Fruit fly (Drosophila melanogaster): ENCODE results near the gene CG32687.

The CG32687 gene

DNA sequence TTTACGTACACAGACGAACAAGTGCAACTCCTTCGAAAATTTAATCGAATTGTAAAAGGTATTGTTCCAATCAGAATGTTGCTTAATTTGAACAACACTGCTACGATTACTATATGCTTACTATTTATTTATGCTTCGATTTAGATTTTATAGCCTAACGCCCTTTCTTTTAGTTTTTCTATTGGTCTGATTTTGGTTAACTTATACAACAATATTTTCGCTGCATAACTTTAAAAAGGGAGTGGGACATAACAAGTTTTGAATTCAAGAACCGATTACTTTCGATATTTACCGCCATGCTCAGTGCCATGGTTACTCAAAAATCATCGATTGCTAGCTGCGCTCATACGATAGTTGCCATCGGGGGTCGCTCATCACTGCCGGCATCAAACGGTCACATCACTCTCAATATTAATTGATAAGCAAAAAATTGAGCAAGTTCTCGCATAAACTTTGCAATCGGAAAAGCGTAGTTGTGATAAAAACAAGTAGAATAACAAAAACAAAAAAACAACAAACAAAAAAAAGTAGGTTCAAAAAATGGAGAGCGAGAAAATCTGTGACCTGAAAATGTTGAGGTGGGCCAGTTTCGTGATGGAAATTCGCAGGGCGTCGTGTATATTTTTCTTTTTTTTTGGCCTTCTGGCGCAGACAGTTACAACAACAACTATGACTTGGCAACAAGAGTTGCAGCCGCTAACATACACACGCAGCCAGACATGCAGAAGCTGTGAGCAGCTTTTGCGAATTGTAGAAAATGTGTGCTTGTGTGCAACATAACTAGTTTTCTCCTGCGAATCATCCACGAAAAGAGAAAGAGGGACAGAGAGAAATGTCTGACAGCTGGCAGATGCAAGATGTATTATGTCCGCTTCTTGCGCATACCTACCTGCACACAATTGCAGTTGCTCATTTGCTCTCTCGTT lies 8.3 kb downstream of the CG32687 start, which contains the start of the genes CG2887 and PPP4R2r:
TSS of gene CG2887 (minus strand) at position 51 of the 926 bp plus-strand sequence.
TSS of gene PPP4R2r (plus strand) at position 396 of the 926 bp plus-strand sequence.
- TF ChIP-seq CG15336 (GFP tag; IDR thresholded peaks at IDR 0.05): peak; percentile 49; the same call in 1 of the 2 replicates
- peak in 1 of 2 experiments; percentile 55 for TF ChIP-seq ss (GFP tag; optimal IDR thresholded peaks at IDR 0.05)
- peak; percentile 53 for TF ChIP-seq svp (GFP tag)
- TF ChIP-seq CG9139 (GFP tag; optimal IDR thresholded peaks at IDR 0.05): no peak
- TF ChIP-seq salr (GFP tag; optimal IDR thresholded peaks at IDR 0.05): peak in 1 of 2 experiments; percentile 8
- TF ChIP-seq CG6854 (GFP tag; optimal IDR thresholded peaks at IDR 0.05): peak; percentile 28
- peak; percentile 54; the same call in 2 of the 3 replicates for TF ChIP-seq CG8119 (GFP tag; IDR thresholded peaks at IDR 0.05)
- no peak for TF ChIP-seq Sox14 (GFP tag; optimal IDR thresholded peaks at IDR 0.05)
- TF ChIP-seq CG4318 (GFP tag; optimal IDR thresholded peaks at IDR 0.05): no peak
- no peak for TF ChIP-seq Ets96B (tag; optimal IDR thresholded peaks at IDR 0.05)
- TF ChIP-seq dsx (GFP tag; optimal IDR thresholded peaks at IDR 0.05; ENCODE audit: poor library complexity, severe bottlenecking): peak; percentile 43
- peak; percentile 47 for TF ChIP-seq CG6276 (GFP tag; optimal IDR thresholded peaks at IDR 0.05)
- no peak for TF ChIP-seq topi (GFP tag; optimal IDR thresholded peaks at IDR 0.05)
- 0 out of 3 replicates have a peak, but pooled peaks have one; percentile 6 for TF ChIP-seq CG6163 (GFP tag; IDR thresholded peaks at IDR 0.05)
- peak; percentile 76 for TF ChIP-seq Eip78C (GFP tag)
- peak; percentile 20 for TF ChIP-seq net (GFP tag; optimal IDR thresholded peaks at IDR 0.05)
- peak; percentile 2 for TF ChIP-seq Eip75B (GFP tag; optimal IDR thresholded peaks at IDR 0.05)
- peak; percentile 10 for TF ChIP-seq esn (GFP tag; optimal IDR thresholded peaks at IDR 0.05)
- no peak for TF ChIP-seq Gug (GFP tag; IDR thresholded peaks at IDR 0.05)
- no peak for TF ChIP-seq eg (GFP tag; IDR thresholded peaks at IDR 0.05)
- no peak for TF ChIP-seq CG11294 (GFP tag; IDR thresholded peaks at IDR 0.05)
- peak; percentile 27 for TF ChIP-seq CG6808 (GFP tag; optimal IDR thresholded peaks at IDR 0.05)
- peak; percentile 3 for TF ChIP-seq achi (GFP tag; optimal IDR thresholded peaks at IDR 0.05)
- no peak for TF ChIP-seq cyc (GFP tag; optimal IDR thresholded peaks at IDR 0.05)
- no peak for TF ChIP-seq CG11762 (GFP tag; optimal IDR thresholded peaks at IDR 0.05; ENCODE audit: insufficient read depth)
- TF ChIP-seq Lpt (GFP tag; optimal IDR thresholded peaks at IDR 0.05): peak; percentile 30
- no peak for TF ChIP-seq lz (GFP tag; optimal IDR thresholded peaks at IDR 0.05)

- peak; percentile 52 for TF ChIP-seq Eip78C (GFP tag)
- TF ChIP-seq Met (GFP tag; optimal IDR thresholded peaks at IDR 0.05): no peak
- TF ChIP-seq esn (GFP tag; optimal IDR thresholded peaks at IDR 0.05): peak; percentile 22
- TF ChIP-seq CG10631 (GFP tag; optimal IDR thresholded peaks at IDR 0.05): peak; percentile 11
- TF ChIP-seq salr (GFP tag; optimal IDR thresholded peaks at IDR 0.05): no peak
- no peak for TF ChIP-seq CG15336 (GFP tag; IDR thresholded peaks at IDR 0.05)
- no peak for TF ChIP-seq CG8319 (GFP tag; optimal IDR thresholded peaks at IDR 0.05)
- TF ChIP-seq svp (GFP tag): peak; percentile 76
- TF ChIP-seq cyc (GFP tag; optimal IDR thresholded peaks at IDR 0.05): peak; percentile 28
- peak; percentile 19 for TF ChIP-seq CG31627 (GFP tag; optimal IDR thresholded peaks at IDR 0.05)
- TF ChIP-seq Hr39 (GFP tag; optimal IDR thresholded peaks at IDR 0.05): peak; percentile 18
- no peak for TF ChIP-seq Sox102F (GFP tag; optimal IDR thresholded peaks at IDR 0.05)
- no peak for TF ChIP-seq dsx (GFP tag; optimal IDR thresholded peaks at IDR 0.05; ENCODE audit: poor library complexity, severe bottlenecking)
Measured at dm6 chrX:10474625-10475024, 12.4 kb downstream of the CG32687 start, which contains the start of gene nocte. Gene nocte, minus strand, starts transcription at chrX:10474675.

DNA sequence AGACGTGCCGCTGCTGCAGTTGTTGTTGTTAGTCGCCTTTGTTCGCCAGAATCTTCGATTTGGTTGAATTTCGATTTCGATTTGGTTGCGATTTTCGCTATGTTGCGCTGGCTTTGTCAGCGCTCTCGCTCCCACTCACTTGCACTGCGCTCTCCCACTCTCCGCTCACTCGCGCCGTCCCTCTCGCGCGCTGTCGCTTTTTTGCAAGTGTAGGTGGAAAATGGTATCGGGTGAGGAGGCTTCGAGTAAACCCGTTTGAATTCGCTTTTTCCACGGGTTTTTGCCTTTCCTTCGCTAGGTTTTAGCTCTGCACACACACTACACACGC lies 12.8 kb downstream of the CG32687 start:
- TF ChIP-seq fd59A (GFP tag; optimal IDR thresholded peaks at IDR 0.05) (no peak), CG11902 (GFP tag; optimal IDR thresholded peaks at IDR 0.05) (no peak), Sox14 (GFP tag; optimal IDR thresholded peaks at IDR 0.05) (peak; percentile 19), CG4318 (GFP tag; optimal IDR thresholded peaks at IDR 0.05) (no peak), CG32006 (GFP tag; optimal IDR thresholded peaks at IDR 0.05) (no peak), svp (GFP tag) (no peak), fd85E (GFP tag; optimal IDR thresholded peaks at IDR 0.05) (no peak), ss (GFP tag; optimal IDR thresholded peaks at IDR 0.05) (peak in 1 of 2 experiments; percentile 6), CG3919 (GFP tag; optimal IDR thresholded peaks at IDR 0.05) (no peak), achi (GFP tag; optimal IDR thresholded peaks at IDR 0.05) (no peak), CG6808 (GFP tag; optimal IDR thresholded peaks at IDR 0.05) (peak; percentile 31)

All from whole organism, prepupa.